Worm (Caenorhabditis elegans) whole organism, early embryonic: ENCODE measurements around the gene fnta-1.

Experiments
- B0310.2 ChIP-seq: sonication (generic microtip); optimal IDR thresholded peaks from 2 replicates; lab custom pipeline; 2016; ENCODE audit warnings: mild to moderate bottlenecking, missing genetic modification characterization, missing compliant biosample characterization
- F13C5.2 ChIP-seq: sonication (generic microtip); optimal IDR thresholded peaks from 2 replicates; lab custom pipeline; 2017; ENCODE audit warnings: mild to moderate bottlenecking, missing genetic modification characterization, inconsistent platforms, missing compliant biosample characterization
- aly-1 ChIP-seq: sonication (generic microtip); optimal IDR thresholded peaks from 2 replicates; lab custom pipeline; 2016; ENCODE audit warnings: missing genetic modification characterization, missing compliant biosample characterization
- ama-1 ChIP-seq: fragments of 150-350 bp; optimal IDR thresholded peaks from 2 replicates; lab custom pipeline; 2014
- ceh-36 ChIP-seq: sonication (generic microtip); optimal IDR thresholded peaks from 2 replicates; lab custom pipeline; 2016; ENCODE audit warnings: missing genetic modification characterization, inconsistent platforms, missing compliant biosample characterization
- ets-7 ChIP-seq: sonication (generic microtip); optimal IDR thresholded peaks from 2 replicates; lab custom pipeline; 2016; ENCODE audit warnings: missing genotype, missing genetic modification characterization, missing compliant biosample characterization
- flt-1 ChIP-seq: fragments of 200-800 bp; sonication (Bioruptor generic); IDR thresholded peaks from 2 replicates; pipeline ENCODE4 v1.3.6; 2022; ENCODE audit warnings: missing genetic modification characterization, missing compliant biosample characterization
- hmbx-1 ChIP-seq: sonication (generic microtip); optimal IDR thresholded peaks from 2 replicates; lab custom pipeline; 2016; ENCODE audit warnings: mild to moderate bottlenecking, missing genetic modification characterization, missing compliant biosample characterization
- pes-1 ChIP-seq: fragments of 200-800 bp; sonication (Bioruptor generic); IDR thresholded peaks from 2 replicates; pipeline ENCODE4 v1.3.6; 2022; ENCODE audit warnings: missing genetic modification reagents, missing genetic modification characterization, missing compliant biosample characterization
- tbx-37 ChIP-seq: fragments of 200-800 bp; sonication (Bioruptor generic); conservative IDR thresholded peaks from 2 replicates; pipeline ENCODE4 v1.3.6; 2022; ENCODE audit warnings: missing genetic modification reagents, missing genetic modification characterization, missing compliant biosample characterization
- tra-4 ChIP-seq: sonication (generic microtip); optimal IDR thresholded peaks from 2 replicates; lab custom pipeline; 2017; ENCODE audit warnings: missing genetic modification characterization, missing compliant biosample characterization

DNA sequence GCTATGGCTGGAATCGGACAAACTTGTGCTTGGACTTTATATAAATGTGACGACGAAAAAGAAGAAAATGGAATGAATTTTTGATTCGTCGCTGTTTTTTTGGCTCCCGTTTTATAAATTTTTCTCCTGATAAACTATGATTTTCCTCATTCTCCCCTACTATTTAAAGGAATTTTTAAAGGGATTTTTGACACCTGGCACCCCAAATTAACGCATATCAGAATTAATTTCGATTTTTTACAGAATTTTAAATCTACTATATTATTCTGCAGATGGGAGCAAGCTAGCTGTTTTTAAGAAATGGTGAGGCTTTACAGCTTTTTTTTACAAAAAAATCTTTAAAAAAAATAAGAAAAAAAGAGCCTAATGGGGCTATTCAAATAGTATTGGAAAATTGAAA lies 35.1 kb downstream of the fnta-1 start, which contains the start of gene coa-1:
- TF ChIP-seq ama-1 = no peak
- TF ChIP-seq B0310.2 (tag; lab: Kevin White, UChicago) = no peak
- no peak for TF ChIP-seq aly-1 (tag; lab: Kevin White, UChicago)
- no peak for TF ChIP-seq tbx-37 (GFP tag; lab: Robert Waterston, UW)
- TF ChIP-seq pes-1 (GFP tag; lab: Robert Waterston, UW) = no peak
- TF ChIP-seq hmbx-1 = no peak
- no peak for TF ChIP-seq flt-1 (GFP tag; lab: Robert Waterston, UW)
- TF ChIP-seq ceh-36 (tag; lab: Kevin White, UChicago) = no peak
- TF ChIP-seq F13C5.2 (tag; lab: Kevin White, UChicago) = no peak
- no peak for TF ChIP-seq ets-7 (tag; lab: Kevin White, UChicago)
- TF ChIP-seq tra-4 (tag; lab: Kevin White, UChicago) = no peak
